Worm (Caenorhabditis elegans) whole organism, midembryonic: ENCODE measurements around the gene T25B6.3.

Experiments
- T22C8.4 ChIP-seq: fragments of 200-800 bp; sonication (Bioruptor generic); IDR thresholded peaks from 2 replicates; pipeline ENCODE4 v1.3.6; 2022; ENCODE audit warnings: missing genetic modification characterization, missing compliant biosample characterization
- cog-1 ChIP-seq: sonication (generic microtip); optimal IDR thresholded peaks from 2 replicates; lab custom pipeline; 2016; ENCODE audit warnings: missing genetic modification characterization, missing compliant biosample characterization
- flt-1 ChIP-seq: fragments of 200-800 bp; sonication (Bioruptor generic); IDR thresholded peaks from 2 replicates; pipeline ENCODE4 v1.3.6; 2022; ENCODE audit warnings: missing genetic modification characterization, missing compliant biosample characterization
- klf-2 ChIP-seq: fragments of 200-800 bp; sonication (Bioruptor generic); conservative IDR thresholded peaks from 2 replicates; pipeline ENCODE4 v1.3.6; 2022; ENCODE audit warnings: missing genetic modification reagents, missing genetic modification characterization, missing compliant biosample characterization
- med-1 ChIP-seq: sonication (generic microtip); optimal IDR thresholded peaks from 2 replicates; lab custom pipeline; 2017; ENCODE audit warnings: missing genetic modification characterization, mild to moderate bottlenecking, missing compliant biosample characterization, antibody characterized with exemption, missing genetic modification reagents; ENCODE audit not compliant: insufficient read depth
- ref-1 ChIP-seq: fragments of 200-800 bp; sonication (Bioruptor generic); conservative IDR thresholded peaks from 2 replicates; pipeline ENCODE4 v1.3.6; 2022; ENCODE audit warnings: missing genetic modification reagents, missing genetic modification characterization, missing compliant biosample characterization
- tab-1 ChIP-seq: fragments of 200-800 bp; sonication (Bioruptor generic); IDR thresholded peaks from 2 replicates; pipeline ENCODE4 v1.3.6; 2022; ENCODE audit warnings: missing genetic modification characterization, missing compliant biosample characterization
- ztf-23 ChIP-seq: fragments of 200-800 bp; sonication (Bioruptor generic); IDR thresholded peaks from 2 replicates; pipeline ENCODE4 v1.3.6; 2022; ENCODE audit warnings: missing genetic modification reagents, missing genetic modification characterization, missing compliant biosample characterization
- ztf-29 ChIP-seq: fragments of 200-800 bp; sonication (Bioruptor generic); IDR thresholded peaks from 2 replicates; pipeline ENCODE4 v1.3.6; 2022; ENCODE audit warnings: missing genetic modification reagents, missing genetic modification characterization, missing compliant biosample characterization

- no peak for TF ChIP-seq med-1 (GFP tag; lab: Kevin White, UChicago)
- TF ChIP-seq ztf-23 (GFP tag; lab: Robert Waterston, UW): no peak
- TF ChIP-seq klf-2 (GFP tag; lab: Robert Waterston, UW): no peak
- TF ChIP-seq ztf-29 (GFP tag; lab: Robert Waterston, UW): no peak
- TF ChIP-seq cog-1: no peak
- TF ChIP-seq flt-1 (GFP tag; lab: Robert Waterston, UW): no peak
- TF ChIP-seq ref-1 (GFP tag; lab: Robert Waterston, UW): no peak
- TF ChIP-seq T22C8.4 (GFP tag; lab: Robert Waterston, UW): no peak
- no peak for TF ChIP-seq tab-1
Observed at ce11 chrX:9022779-9023178, 4.6 kb upstream of the T25B6.3 start, which contains the start of gene T25B6.6.
